Fruit fly (Drosophila melanogaster) whole organism, prepupa: ENCODE measurements around the gene CG12035.
A peak's percentile ranks its signal among the peaks of the same experiment; 100 is the strongest.

ENCODE experiments used
- CG10631 ChIP-seq: fragments of 200-800 bp; sonication (Bioruptor generic); optimal IDR thresholded peaks from 2 replicates; lab custom pipeline; 2016; ENCODE audit warnings: missing biosample characterization, missing genetic modification characterization
- CG10669 ChIP-seq: fragments of 200-800 bp; sonication (Bioruptor generic); optimal IDR thresholded peaks from 3 replicates; lab custom pipeline; 2018; ENCODE audit warnings: missing biosample characterization, mild to moderate bottlenecking, missing genetic modification characterization, moderate library complexity
- CG11902 ChIP-seq: fragments of 200-800 bp; sonication (Bioruptor generic); optimal IDR thresholded peaks from 3 replicates; lab custom pipeline; 2016; ENCODE audit warnings: missing biosample characterization, missing genetic modification characterization
- CG1621 ChIP-seq: fragments of 200-800 bp; sonication (Bioruptor generic); optimal IDR thresholded peaks from 3 replicates; lab custom pipeline; 2018; ENCODE audit warnings: missing biosample characterization, mild to moderate bottlenecking, missing genetic modification characterization
- CG3032 ChIP-seq: fragments of 200-800 bp; optimal IDR thresholded peaks from 2 replicates; lab custom pipeline; 2019; ENCODE audit warnings: missing biosample characterization, mild to moderate bottlenecking, missing genetic modification characterization, moderate library complexity
- CG32006 ChIP-seq: fragments of 200-800 bp; sonication (Bioruptor generic); optimal IDR thresholded peaks from 3 replicates; lab custom pipeline; 2017; ENCODE audit warnings: missing biosample characterization, mild to moderate bottlenecking, missing genetic modification characterization
- CG34406 ChIP-seq: fragments of 200-800 bp; sonication (Bioruptor generic); optimal IDR thresholded peaks from 3 replicates; lab custom pipeline; 2016; ENCODE audit warnings: missing biosample characterization, missing genetic modification characterization
- CG6163 ChIP-seq: fragments of 200-800 bp; sonication (Bioruptor generic); IDR thresholded peaks from 3 replicates; pipeline ENCODE4 v1.3.6; 2022; ENCODE audit warnings: missing biosample characterization, missing genetic modification characterization
- CG6276 ChIP-seq: fragments of 200-800 bp; sonication (Bioruptor generic); optimal IDR thresholded peaks from 2 replicates; lab custom pipeline; 2017; ENCODE audit warnings: missing biosample characterization, mild to moderate bottlenecking, missing genetic modification characterization
- CG6854 ChIP-seq: fragments of 200-800 bp; sonication (Bioruptor generic); optimal IDR thresholded peaks from 2 replicates; lab custom pipeline; 2017; ENCODE audit warnings: missing biosample characterization, mild to moderate bottlenecking, missing genetic modification characterization
- CG8319 ChIP-seq: fragments of 200-800 bp; sonication (Bioruptor generic); optimal IDR thresholded peaks from 3 replicates; lab custom pipeline; 2016; ENCODE audit warnings: missing biosample characterization, missing genetic modification characterization
- CG8632 ChIP-seq: fragments of 200-800 bp; sonication (Bioruptor generic); optimal IDR thresholded peaks from 3 replicates; lab custom pipeline; 2016; ENCODE audit warnings: missing biosample characterization, missing genetic modification characterization
- Eip75B ChIP-seq: fragments of 200-800 bp; sonication (Bioruptor generic); optimal IDR thresholded peaks from 3 replicates; lab custom pipeline; 2016; ENCODE audit warnings: missing biosample characterization, missing genetic modification characterization
- Eip78C ChIP-seq: fragments of 200-800 bp; sonication (Bioruptor generic); peaks from one replicate; lab custom pipeline; 2016; ENCODE audit warnings: missing biosample characterization, missing genetic modification characterization
- Eip93F ChIP-seq: fragments of 200-800 bp; sonication (Bioruptor generic); optimal IDR thresholded peaks from 2 replicates; lab custom pipeline; 2016; ENCODE audit warnings: missing biosample characterization, mild to moderate bottlenecking, missing genetic modification characterization
- Ets21C ChIP-seq: fragments of 200-800 bp; sonication (Bioruptor generic); optimal IDR thresholded peaks from 3 replicates; lab custom pipeline; 2016; ENCODE audit warnings: missing biosample characterization, missing genetic modification characterization
- Ets96B ChIP-seq: fragments of 200-800 bp; optimal IDR thresholded peaks from 2 replicates; lab custom pipeline; 2019; ENCODE audit warnings: missing biosample characterization, mild to moderate bottlenecking, missing genetic modification characterization, moderate library complexity
- Gug ChIP-seq: fragments of 200-800 bp; sonication (Bioruptor generic); IDR thresholded peaks from 2 replicates; pipeline ENCODE4 v1.3.6; 2022; ENCODE audit warnings: missing biosample characterization, missing genetic modification characterization
- Hr38 ChIP-seq: sonication (Bioruptor generic); optimal IDR thresholded peaks from 2 replicates; lab custom pipeline; 2016; ENCODE audit warnings: missing biosample characterization, missing genetic modification characterization
- Hr39 ChIP-seq: fragments of 200-800 bp; sonication (Bioruptor generic); optimal IDR thresholded peaks from 2 replicates; lab custom pipeline; 2016; ENCODE audit warnings: missing biosample characterization, missing genetic modification characterization
- Hr4 ChIP-seq: fragments of 200-800 bp; sonication (Bioruptor generic); optimal IDR thresholded peaks from 3 replicates; lab custom pipeline; 2016; ENCODE audit warnings: missing biosample characterization, missing genetic modification characterization
- Sox15 ChIP-seq: fragments of 200-800 bp; sonication (Bioruptor generic); optimal IDR thresholded peaks from 3 replicates; lab custom pipeline; 2016; ENCODE audit warnings: missing biosample characterization, missing genetic modification characterization
- achi ChIP-seq: fragments of 200-800 bp; sonication (Bioruptor generic); optimal IDR thresholded peaks from 3 replicates; lab custom pipeline; 2016; ENCODE audit warnings: missing biosample characterization, missing genetic modification characterization
- acj6 ChIP-seq: fragments of 200-800 bp; sonication (Bioruptor generic); optimal IDR thresholded peaks from 3 replicates; lab custom pipeline; 2016; ENCODE audit warnings: missing biosample characterization, missing genetic modification characterization
- dsx ChIP-seq: fragments of 200-800 bp; optimal IDR thresholded peaks from 3 replicates; lab custom pipeline; 2019; ENCODE audit warnings: missing biosample characterization, mild to moderate bottlenecking, missing genetic modification characterization, moderate library complexity; ENCODE audit not compliant: poor library complexity, severe bottlenecking
- esn ChIP-seq: fragments of 200-800 bp; sonication (Bioruptor generic); optimal IDR thresholded peaks from 2 replicates; lab custom pipeline; 2016; ENCODE audit warnings: missing biosample characterization, mild to moderate bottlenecking, missing genetic modification characterization, moderate library complexity
- fd59A ChIP-seq: fragments of 200-800 bp; sonication (Bioruptor generic); optimal IDR thresholded peaks from 2 replicates; lab custom pipeline; 2017; ENCODE audit warnings: missing biosample characterization, mild to moderate bottlenecking, missing genetic modification characterization, missing genetic modification reagents
- fkh ChIP-seq: fragments of 200-800 bp; sonication (Bioruptor generic); optimal IDR thresholded peaks from 3 replicates; lab custom pipeline; 2017; ENCODE audit warnings: missing biosample characterization, mild to moderate bottlenecking, missing genetic modification characterization, moderate library complexity
- lz ChIP-seq: fragments of 200-800 bp; sonication (Bioruptor generic); optimal IDR thresholded peaks from 3 replicates; lab custom pipeline; 2016; ENCODE audit warnings: missing biosample characterization, missing genetic modification characterization
- pdm3 ChIP-seq: fragments of 200-800 bp; sonication (Bioruptor generic); optimal IDR thresholded peaks from 3 replicates; lab custom pipeline; 2016; ENCODE audit warnings: missing biosample characterization, missing genetic modification characterization
- salr ChIP-seq, 2 experiments: fragments of 200-800 bp; sonication (Bioruptor generic); optimal IDR thresholded peaks; 3 replicates each; lab custom pipeline; 2016 to 2018; ENCODE audit warnings: missing biosample characterization in 2 of 2, missing genetic modification characterization in 2 of 2, mild to moderate bottlenecking in 1 of 2
- spab ChIP-seq: fragments of 200-800 bp; sonication (Bioruptor generic); optimal IDR thresholded peaks from 2 replicates; lab custom pipeline; 2017; ENCODE audit warnings: missing biosample characterization, mild to moderate bottlenecking, missing genetic modification characterization, missing genetic modification reagents
- ss ChIP-seq, 2 experiments: fragments of 200-800 bp; sonication (Bioruptor generic); optimal IDR thresholded peaks; 2 replicates in 1 of 2; 3 replicates in 1 of 2; lab custom pipeline; 2017 to 2018; ENCODE audit warnings: mild to moderate bottlenecking in 2 of 2, missing biosample characterization in 2 of 2, missing genetic modification characterization in 2 of 2, moderate library complexity in 1 of 2
- svp ChIP-seq: fragments of 200-800 bp; sonication (Bioruptor generic); peaks from one replicate; lab custom pipeline; 2016; ENCODE audit warnings: missing biosample characterization, missing genetic modification characterization
- topi ChIP-seq: fragments of 200-800 bp; sonication (Bioruptor generic); optimal IDR thresholded peaks from 3 replicates; lab custom pipeline; 2016; ENCODE audit warnings: missing biosample characterization, missing genetic modification characterization
- vri ChIP-seq: fragments of 200-800 bp; sonication (Bioruptor generic); optimal IDR thresholded peaks from 3 replicates; lab custom pipeline; 2016; ENCODE audit warnings: missing biosample characterization, mild to moderate bottlenecking, missing genetic modification characterization

CG12035 gene

dm6 chr3L:1741107-1741506 is 16.9 kb downstream of the CG12035 start (continued):
- TF ChIP-seq CG1621 (tag; lab: Kevin White, UChicago) = no peak
- TF ChIP-seq Eip93F = no peak
- peak in 1 of 2 experiments; percentile 21 for TF ChIP-seq salr (GFP tag; optimal IDR thresholded peaks at IDR 0.05; lab: Kevin White, UChicago)
- peak; percentile 23 for TF ChIP-seq CG10631 (GFP tag; lab: Kevin White, UChicago)
- no peak for TF ChIP-seq Gug (GFP tag; lab: Robert Waterston, UW)
- TF ChIP-seq Hr38 = no peak
- TF ChIP-seq CG3032 (tag; lab: Kevin White, UChicago) = no peak
- TF ChIP-seq CG10669 (GFP tag; lab: Kevin White, UChicago) = no peak
- no peak for TF ChIP-seq Ets96B
- no peak for TF ChIP-seq spab (GFP tag; lab: Kevin White, UChicago)
- no peak for TF ChIP-seq CG8632
- TF ChIP-seq CG6854 (GFP tag; lab: Kevin White, UChicago) = no peak
- TF ChIP-seq Sox15 (GFP tag; lab: Kevin White, UChicago) = peak; percentile 15
- TF ChIP-seq Hr39 = peak; percentile 48
- peak; percentile 18 for TF ChIP-seq acj6 (GFP tag; lab: Kevin White, UChicago)
- TF ChIP-seq Hr4 (GFP tag; lab: Kevin White, UChicago) = peak; percentile 48
- no peak for TF ChIP-seq CG6276 (GFP tag; lab: Kevin White, UChicago)
- TF ChIP-seq, all 60 proteins: peak for 31

dm6 chr3L:1741655-1742551 is 17.7 kb downstream of the CG12035 start:
- TF ChIP-seq CG1621 (tag; lab: Kevin White, UChicago) (no peak), pdm3 (GFP tag; lab: Kevin White, UChicago) (no peak), CG6163 (GFP tag; lab: Robert Waterston, UW) (no peak), CG11902 (no peak), CG10631 (GFP tag; lab: Kevin White, UChicago) (no peak), lz (GFP tag; lab: Kevin White, UChicago) (no peak), esn (GFP tag; lab: Kevin White, UChicago) (no peak), svp (GFP tag; lab: Kevin White, UChicago) (peak; percentile 88), Hr38 (no peak), fd59A (GFP tag; lab: Kevin White, UChicago) (no peak), topi (GFP tag; lab: Kevin White, UChicago) (no peak), Eip78C (peak; percentile 22), Ets96B (no peak), CG32006 (GFP tag; lab: Kevin White, UChicago) (no peak), achi (no peak), vri (peak; percentile 60), Eip75B (GFP tag; lab: Kevin White, UChicago) (no peak), Ets21C (GFP tag; lab: Kevin White, UChicago) (no peak), fkh (GFP tag; lab: Kevin White, UChicago) (peak; percentile 55), CG8319 (GFP tag; lab: Kevin White, UChicago) (no peak), dsx (no peak)

- TF ChIP-seq lz (GFP tag; lab: Kevin White, UChicago) (no peak), CG6163 (GFP tag; lab: Robert Waterston, UW) (no peak), fd59A (GFP tag; lab: Kevin White, UChicago) (peak; percentile 11), Eip78C (peak; percentile 45), CG34406 (GFP tag; lab: Kevin White, UChicago) (no peak), svp (GFP tag; lab: Kevin White, UChicago) (peak; percentile 43), CG1621 (tag; lab: Kevin White, UChicago) (no peak), ss (GFP tag; optimal IDR thresholded peaks at IDR 0.05; lab: Kevin White, UChicago) (no peak), fkh (GFP tag; lab: Kevin White, UChicago) (peak; percentile 90)
Measured at dm6 chr3L:1742552-1743097, 18.4 kb downstream of the CG12035 start.
